Worm (Caenorhabditis elegans) whole organism, young adult: ENCODE data around the gene C54D10.3.
"Not testable (repeated sequence)": the region's sequence is repeated elsewhere in the genome, so short reads cannot be mapped to it uniquely, and the experiment has no call there.

Source experiments
- F57C9.4 ChIP-seq: sonication (generic microtip); optimal IDR thresholded peaks from 2 replicates; lab custom pipeline; 2017; ENCODE audit warnings: mild to moderate bottlenecking, missing genetic modification characterization, missing compliant biosample characterization
- cebp-1 ChIP-seq, 2 experiments: fragments of 200-800 bp in 1 of 2; sonication (Bioruptor generic) in 1 of 2; sonication (generic microtip) in 1 of 2; IDR thresholded peaks in 1 of 2; optimal IDR thresholded peaks in 1 of 2; 2 replicates each; pipeline versions ENCODE4 v1.3.6 to Lab custom; 2017 to 2022; ENCODE audit warnings: missing compliant biosample characterization in 2 of 2, missing genetic modification characterization in 2 of 2, mild to moderate bottlenecking in 1 of 2, missing genetic modification reagents in 1 of 2, moderate library complexity in 1 of 2

DNA sequence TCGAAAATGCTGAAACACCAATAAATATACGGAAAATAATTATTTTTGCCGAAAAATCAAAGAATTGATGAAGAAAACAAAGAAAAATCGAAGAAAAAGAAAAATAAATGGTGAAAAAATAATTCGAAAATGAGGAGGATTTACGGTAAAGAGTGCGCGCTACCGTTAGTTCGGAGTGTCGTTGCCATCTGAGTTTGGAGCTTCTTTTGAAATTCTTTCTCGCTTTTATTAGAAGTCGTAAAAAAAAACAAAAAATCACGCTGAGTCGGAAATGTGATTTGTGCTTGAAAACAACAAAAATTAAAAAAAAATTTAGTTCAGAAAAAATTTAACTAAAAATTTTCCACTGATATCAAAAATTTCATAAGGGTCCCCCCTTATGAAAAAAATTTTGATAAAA, 44.1 kb upstream of the C54D10.3 start, which contains the start of gene F23H12.10:
- not testable (repeated sequence) for TF ChIP-seq cebp-1 (GFP tag; IDR thresholded peaks at IDR 0.05; lab: Robert Waterston, UW); cebp-1 (tag; optimal IDR thresholded peaks at IDR 0.05; lab: Kevin White, UChicago); F57C9.4 (tag; lab: Kevin White, UChicago)
